Fruit fly (Drosophila melanogaster): ENCODE measurements around the gene gcm2.

Gene gcm2

dm6 chr2L:9660516-9660920, 52.2 kb downstream of the gcm2 start (continued):
- TF ChIP-seq CG8290 (GFP tag; optimal IDR thresholded peaks at IDR 0.05) (no peak), CG8290 (tag; optimal IDR thresholded peaks at IDR 0.05) (no peak), danr (GFP tag; IDR thresholded peaks at IDR 0.05) (0 out of 2 replicates have a peak, but pooled peaks have one; percentile 21), repo (GFP tag; optimal IDR thresholded peaks at IDR 0.05) (no peak), sima (GFP tag; optimal IDR thresholded peaks at IDR 0.05) (no peak), Rfx (GFP tag; IDR thresholded peaks at IDR 0.05) (peak; percentile 72), CG3726 (GFP tag; IDR thresholded peaks at IDR 0.05) (no peak), CG7357 (GFP tag; IDR thresholded peaks at IDR 0.05) (peak; percentile 30; the same call in 1 of the 3 replicates), tin (GFP tag; optimal IDR thresholded peaks at IDR 0.05) (peak; percentile 22), nmo (GFP tag; optimal IDR thresholded peaks at IDR 0.05) (peak; percentile 76), CG12391 (tag; optimal IDR thresholded peaks at IDR 0.05) (peak; percentile 71), CG18764 (GFP tag; optimal IDR thresholded peaks at IDR 0.05) (no peak), CG16815 (GFP tag; optimal IDR thresholded peaks at IDR 0.05) (peak; percentile 48), CG3163 (GFP tag; optimal IDR thresholded peaks at IDR 0.05) (peak; percentile 9), Asciz (GFP tag; optimal IDR thresholded peaks at IDR 0.05) (peak; percentile 71), CG13894 (tag; optimal IDR thresholded peaks at IDR 0.05) (peak; percentile 74), trem (tag; optimal IDR thresholded peaks at IDR 0.05) (no peak), CG4360 (GFP tag; IDR thresholded peaks at IDR 0.05) (no peak), Atf6 (GFP tag; IDR thresholded peaks at IDR 0.05) (peak; percentile 83), gsb (GFP tag; IDR thresholded peaks at IDR 0.05) (peak; percentile 52; the same call in 1 of the 2 replicates), schlank (tag; optimal IDR thresholded peaks at IDR 0.05) (no peak), CG4328 (GFP tag; optimal IDR thresholded peaks at IDR 0.05) (peak; percentile 51), pho (GFP tag; optimal IDR thresholded peaks at IDR 0.05) (peak; percentile 79), CG14441 (GFP tag; IDR thresholded peaks at IDR 0.05) (peak; percentile 69), Oli (tag; optimal IDR thresholded peaks at IDR 0.05) (peak; percentile 77), CG11560 (tag; IDR thresholded peaks at IDR 0.05) (peak; percentile 64; the same call in 2 of the 3 replicates), ro (GFP tag; IDR thresholded peaks at IDR 0.05) (0 out of 2 replicates have a peak, but pooled peaks have one; percentile 44), CG13624 (GFP tag; optimal IDR thresholded peaks at IDR 0.05) (peak; percentile 62), CoRest (tag; optimal IDR thresholded peaks at IDR 0.05) (peak; percentile 83), CG1529 (GFP tag; optimal IDR thresholded peaks at IDR 0.05) (peak; percentile 22), CG12219 (GFP tag; optimal IDR thresholded peaks at IDR 0.05) (peak; percentile 53), zen2 (GFP tag; IDR thresholded peaks at IDR 0.05; ENCODE audit: partially characterized antibody) (no peak), Antp (GFP tag; optimal IDR thresholded peaks at IDR 0.05) (peak; percentile 14), maf-S (GFP tag; optimal IDR thresholded peaks at IDR 0.05) (peak; percentile 26), CG16863 (GFP tag; optimal IDR thresholded peaks at IDR 0.05) (no peak), zfh2 (GFP tag; optimal IDR thresholded peaks at IDR 0.05) (peak; percentile 68), CG32767 (GFP tag; IDR thresholded peaks at IDR 0.05) (peak; percentile 50; the same call in 1 of the 2 replicates), CG7928 (GFP tag; optimal IDR thresholded peaks at IDR 0.05) (peak; percentile 1), chif (GFP tag; optimal IDR thresholded peaks at IDR 0.05) (peak in 1 of 2 experiments; percentile 11), slou (GFP tag; optimal IDR thresholded peaks at IDR 0.05) (no peak), otp (GFP tag; IDR thresholded peaks at IDR 0.05) (no peak), Bteb2 (GFP tag; optimal IDR thresholded peaks at IDR 0.05) (peak; percentile 23), D19A (tag; optimal IDR thresholded peaks at IDR 0.05) (peak; percentile 58), CG13287 (GFP tag; IDR thresholded peaks at IDR 0.05; ENCODE audit: partially characterized antibody) (no peak), CG6683 (GFP tag; optimal IDR thresholded peaks at IDR 0.05) (peak; percentile 82), Hr3 (GFP tag; optimal IDR thresholded peaks at IDR 0.05) (peak; percentile 71), CG1832 (GFP tag; optimal IDR thresholded peaks at IDR 0.05) (no peak), CG14965 (GFP tag; optimal IDR thresholded peaks at IDR 0.05; ENCODE audit: borderline replicate concordance) (no peak), CG15269 (tag; optimal IDR thresholded peaks at IDR 0.05) (peak; percentile 85), unpg (GFP tag; optimal IDR thresholded peaks at IDR 0.05) (peak; percentile 70), Xbp1 (GFP tag; optimal IDR thresholded peaks at IDR 0.05) (peak; percentile 57)

Measured in whole organism, embryonic.